Worm (Caenorhabditis elegans): ENCODE data around the gene unc-45.

unc-45 gene

DNA sequence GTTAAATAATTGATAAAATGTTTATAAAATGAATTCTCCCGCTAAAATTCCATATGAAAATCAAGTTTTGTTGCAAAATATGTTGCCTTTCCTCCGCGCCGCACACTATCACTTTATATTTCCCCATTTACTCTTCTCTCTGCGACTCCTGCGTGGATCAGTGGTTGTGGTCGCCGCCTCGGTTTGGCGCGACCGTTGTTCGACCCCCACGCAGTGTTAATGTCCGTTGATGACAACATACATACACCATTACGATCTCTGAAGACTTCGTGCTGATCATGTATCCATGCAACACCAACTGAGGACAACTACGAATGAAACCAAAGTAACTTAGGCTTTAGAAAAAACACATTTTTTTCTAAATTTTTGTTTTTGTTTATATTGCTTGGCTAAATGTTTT, 11.2 kb downstream of the unc-45 start (continued):
- TF ChIP-seq let-607 (tag; optimal IDR thresholded peaks at IDR 0.05) (peak; percentile 57 to 81), D2030.7 (GFP tag; IDR thresholded peaks at IDR 0.05) (peak; percentile 87), attf-5 (GFP tag; optimal IDR thresholded peaks at IDR 0.05) (peak; percentile 75), ztf-3 (GFP tag; optimal IDR thresholded peaks at IDR 0.05) (peak; percentile 56), hlh-26 (GFP tag; conservative IDR thresholded peaks at IDR 0.05) (no peak), Y67H2A.10 (GFP tag; conservative IDR thresholded peaks at IDR 0.05) (no peak), dpff-1 (tag; optimal IDR thresholded peaks at IDR 0.05) (peak; percentile 29), repo-1 (tag; optimal IDR thresholded peaks at IDR 0.05) (peak; percentile 90), ets-4 (GFP tag; optimal IDR thresholded peaks at IDR 0.05) (peak; percentile 78), attf-6 (GFP tag; IDR thresholded peaks at IDR 0.05) (peak; percentile 68; the same call in 1 of the 2 replicates), let-526 (GFP tag; IDR thresholded peaks at IDR 0.05) (no peak; the same call in 1 of the 2 replicates), F37B4.10 (GFP tag; IDR thresholded peaks at IDR 0.05) (0 out of 2 replicates have a peak, but pooled peaks have one; percentile 87), pha-4 (tag; optimal IDR thresholded peaks at IDR 0.05) (no peak), mel-28 (tag; optimal IDR thresholded peaks at IDR 0.05; ENCODE audit: borderline replicate concordance) (peak; percentile 79), egl-44 (GFP tag; IDR thresholded peaks at IDR 0.05) (peak; percentile 89), egrh-3 (GFP tag; IDR thresholded peaks at IDR 0.05) (peak; percentile 54; the same call in 1 of the 2 replicates), C17E4.6 (GFP tag; IDR thresholded peaks at IDR 0.05) (no peak; the same call in 1 of the 2 replicates), bed-1 (GFP tag; IDR thresholded peaks at IDR 0.05) (0 out of 2 replicates have a peak, but pooled peaks have one; percentile 71), T07F8.4 (tag; optimal IDR thresholded peaks at IDR 0.05) (peak; percentile 88), C06A6.2 (GFP tag; conservative IDR thresholded peaks at IDR 0.05) (peak; percentile 57), ccch-3 (GFP tag; optimal IDR thresholded peaks at IDR 0.05) (peak; percentile 36), tbx-9 (tag; optimal IDR thresholded peaks at IDR 0.05; ENCODE audit: borderline replicate concordance) (no peak), bed-2 (GFP tag; IDR thresholded peaks at IDR 0.05) (no peak), T26A5.8 (tag; optimal IDR thresholded peaks at IDR 0.05) (peak; percentile 85), Y95B8A.8 (GFP tag; IDR thresholded peaks at IDR 0.05) (peak; percentile 50; the same call in 1 of the 2 replicates), gei-17 (GFP tag; optimal IDR thresholded peaks at IDR 0.05) (peak; percentile 43), Y79H2A.3 (GFP tag; conservative IDR thresholded peaks at IDR 0.05) (peak; percentile 76; the same call in 1 of the 2 replicates), atf-7 (tag; optimal IDR thresholded peaks at IDR 0.05) (peak; percentile 76), ceh-100 (GFP tag; IDR thresholded peaks at IDR 0.05) (0 out of 2 replicates have a peak, but pooled peaks have one; percentile 48), F57C9.4 (tag; optimal IDR thresholded peaks at IDR 0.05) (peak; percentile 34), ceh-58 (GFP tag; IDR thresholded peaks at IDR 0.05) (0 out of 2 replicates have a peak, but pooled peaks have one; percentile 86), pbrm-1 (GFP tag; IDR thresholded peaks at IDR 0.05) (peak; percentile 69), dpl-1 (GFP tag; optimal IDR thresholded peaks at IDR 0.05) (peak; percentile 33)

DNA sequence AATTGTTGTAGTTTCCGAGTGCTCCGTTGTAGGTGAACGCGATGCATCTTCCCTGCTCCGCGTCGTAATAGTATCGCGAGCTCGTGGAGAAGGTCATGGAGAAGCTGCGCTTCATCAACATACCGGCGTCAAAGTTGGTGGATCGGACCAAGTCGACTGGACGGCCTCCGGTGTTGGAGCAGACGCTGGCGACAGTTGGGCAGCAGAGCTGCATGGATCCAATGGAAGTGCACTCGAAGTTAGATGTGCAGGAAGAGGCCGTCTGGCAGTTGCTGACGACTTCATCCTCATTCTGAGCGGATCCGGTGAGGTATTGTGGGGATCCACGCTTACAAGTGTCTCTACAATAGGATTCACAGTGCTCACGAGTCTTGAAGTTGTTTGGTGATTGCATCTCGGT, 17.7 kb downstream of the unc-45 start:
- TF ChIP-seq madf-3 (GFP tag; IDR thresholded peaks at IDR 0.05) (0 out of 2 replicates have a peak, but pooled peaks have one; percentile 36), zfh-2 (GFP tag; conservative IDR thresholded peaks at IDR 0.05) (peak; percentile 62), B0035.1 (tag; optimal IDR thresholded peaks at IDR 0.05) (no peak), repo-1 (tag; optimal IDR thresholded peaks at IDR 0.05) (no peak), lin-54 (GFP tag; optimal IDR thresholded peaks at IDR 0.05) (no peak)

DNA sequence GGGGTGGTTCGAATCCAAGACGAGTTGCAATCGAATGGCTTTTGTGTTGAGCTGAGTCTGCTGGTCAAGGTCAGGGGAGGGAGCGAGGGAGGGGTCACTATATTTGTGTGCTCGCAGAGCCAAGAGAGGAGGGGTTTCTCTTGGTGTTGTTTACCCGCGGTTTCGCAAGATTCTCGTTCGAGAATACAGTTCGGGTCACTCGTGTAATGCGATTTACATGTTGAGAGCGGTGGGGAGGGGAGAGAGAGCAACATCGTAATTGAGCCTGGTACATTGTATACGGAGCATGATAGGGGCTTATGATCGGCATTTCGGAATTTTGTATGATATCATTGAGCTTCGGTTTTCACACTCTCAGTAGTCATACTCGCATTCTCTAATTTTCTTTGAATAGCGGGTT, 20.8 kb downstream of the unc-45 start, which contains the start of gene F30H5.3:
F30H5.3 (minus strand) TSS at position 101 of the 400 bp plus-strand sequence.
- TF ChIP-seq ceh-58 (GFP tag; IDR thresholded peaks at IDR 0.05): 0 out of 2 replicates have a peak, but pooled peaks have one; percentile 40
- no peak for TF ChIP-seq cebp-2 (GFP tag; IDR thresholded peaks at IDR 0.05)
- TF ChIP-seq aptf-2 (GFP tag; conservative IDR thresholded peaks at IDR 0.05): no peak
- TF ChIP-seq zfh-2 (GFP tag; conservative IDR thresholded peaks at IDR 0.05): 0 out of 2 replicates have a peak, but pooled peaks have one; percentile 24
- TF ChIP-seq Y53F4B.3 (GFP tag; IDR thresholded peaks at IDR 0.05): no peak
